Worm (Caenorhabditis elegans) whole organism, L3 larva: Measurements from ENCODE around the gene hpo-15.

ENCODE experiments used
- R02D3.7 ChIP-seq: fragments of 150-350 bp; optimal IDR thresholded peaks from 2 replicates; lab custom pipeline; 2014; ENCODE audit warnings: missing biosample characterization, missing genetic modification characterization
- aly-2 ChIP-seq: fragments of 150-350 bp; optimal IDR thresholded peaks from 2 replicates; lab custom pipeline; 2014; ENCODE audit warnings: missing biosample characterization, missing genetic modification characterization
- ama-1 ChIP-seq: fragments of 150-350 bp; optimal IDR thresholded peaks from 2 replicates; lab custom pipeline; 2018
- ceh-82 ChIP-seq: fragments of 150-350 bp; optimal IDR thresholded peaks from 2 replicates; lab custom pipeline; 2014; ENCODE audit warnings: missing biosample characterization, missing genetic modification characterization
- daf-12 ChIP-seq: fragments of 150-350 bp; optimal IDR thresholded peaks from 2 replicates; lab custom pipeline; 2014; ENCODE audit warnings: missing biosample characterization, missing genetic modification reagents, missing genetic modification characterization
- jun-1 ChIP-seq: fragments of 150-350 bp; optimal IDR thresholded peaks from 2 replicates; lab custom pipeline; 2014; ENCODE audit warnings: missing biosample characterization, missing genetic modification reagents, missing genetic modification characterization
- lin-39 ChIP-seq: fragments of 150-350 bp; optimal IDR thresholded peaks from 2 replicates; lab custom pipeline; 2018; ENCODE audit warnings: missing biosample characterization, missing genetic modification reagents, missing genetic modification characterization
- nhr-237 ChIP-seq: fragments of 150-350 bp; optimal IDR thresholded peaks from 2 replicates; lab custom pipeline; 2014; ENCODE audit warnings: missing biosample characterization, missing genetic modification characterization
- nhr-28 ChIP-seq: fragments of 150-350 bp; optimal IDR thresholded peaks from 2 replicates; lab custom pipeline; 2014; ENCODE audit warnings: missing biosample characterization, missing genetic modification characterization
- nhr-77 ChIP-seq: fragments of 150-350 bp; optimal IDR thresholded peaks from 2 replicates; lab custom pipeline; 2014; ENCODE audit warnings: missing biosample characterization, missing genetic modification characterization
- snpc-4 ChIP-seq: fragments of 150-350 bp; optimal IDR thresholded peaks from 2 replicates; lab custom pipeline; 2014; ENCODE audit warnings: missing biosample characterization, missing genetic modification characterization
- zag-1 ChIP-seq: fragments of 150-350 bp; optimal IDR thresholded peaks from 2 replicates; lab custom pipeline; 2014; ENCODE audit warnings: missing biosample characterization, missing genetic modification characterization
- ztf-11 ChIP-seq: fragments of 150-350 bp; optimal IDR thresholded peaks from 2 replicates; lab custom pipeline; 2014; ENCODE audit warnings: missing biosample characterization, missing genetic modification characterization

ce11 chrV:5509134-5509533, 4.5 kb downstream of the hpo-15 start:
- TF ChIP-seq lin-39 (tag; lab: Kevin White, UChicago) (no peak), nhr-28 (tag; lab: Kevin White, UChicago) (no peak), ceh-82 (tag; lab: Kevin White, UChicago) (no peak), nhr-77 (no peak), aly-2 (tag; lab: Kevin White, UChicago) (no peak), zag-1 (tag; lab: Kevin White, UChicago) (no peak), nhr-237 (tag; lab: Kevin White, UChicago) (no peak), snpc-4 (tag; lab: Kevin White, UChicago) (no peak), ztf-11 (tag; lab: Kevin White, UChicago) (no peak), R02D3.7 (tag; lab: Kevin White, UChicago) (no peak), ama-1 (no peak), daf-12 (tag; lab: Kevin White, UChicago) (no peak), jun-1 (no peak)
